Fruit fly (Drosophila melanogaster) whole organism, adult: Measurements from ENCODE around the gene Neto.

Experiments used
- CG12768 ChIP-seq: fragments of 200-800 bp; sonication (Bioruptor generic); optimal IDR thresholded peaks from 2 replicates; lab custom pipeline; 2017; ENCODE audit warnings: missing biosample characterization, missing genetic modification characterization, mild to moderate bottlenecking, moderate library complexity, missing genetic modification reagents
- CG1620 ChIP-seq: fragments of 200-800 bp; sonication (Bioruptor generic); optimal IDR thresholded peaks from 2 replicates; lab custom pipeline; 2016; ENCODE audit warnings: missing biosample characterization, missing genetic modification characterization
- CG7101 ChIP-seq: fragments of 200-800 bp; sonication (Bioruptor generic); optimal IDR thresholded peaks from 2 replicates; lab custom pipeline; 2018; ENCODE audit warnings: missing biosample characterization, mild to moderate bottlenecking, missing genetic modification characterization, moderate library complexity
- Clk ChIP-seq: fragments of 200-800 bp; sonication (Bioruptor generic); optimal IDR thresholded peaks from 2 replicates; lab custom pipeline; 2017; ENCODE audit warnings: missing biosample characterization, missing genetic modification characterization
- Mnt ChIP-seq: fragments of 200-800 bp; sonication (Bioruptor generic); optimal IDR thresholded peaks from 2 replicates; lab custom pipeline; 2016; ENCODE audit warnings: missing biosample characterization, mild to moderate bottlenecking, missing genetic modification characterization
- bab1 ChIP-seq: fragments of 200-800 bp; sonication (Bioruptor generic); optimal IDR thresholded peaks from 3 replicates; lab custom pipeline; 2019; ENCODE audit warnings: missing biosample characterization, mild to moderate bottlenecking, missing genetic modification characterization, moderate library complexity
- kay ChIP-seq: fragments of 200-800 bp; sonication (Bioruptor generic); peaks from one replicate; lab custom pipeline; 2016; ENCODE audit warnings: missing biosample characterization, missing genetic modification characterization, borderline replicate concordance
- tj ChIP-seq: fragments of 200-800 bp; sonication (Bioruptor generic); optimal IDR thresholded peaks from 3 replicates; lab custom pipeline; 2017; ENCODE audit warnings: missing biosample characterization, mild to moderate bottlenecking, missing genetic modification characterization, moderate library complexity
- toe ChIP-seq: fragments of 200-800 bp; sonication (Bioruptor generic); optimal IDR thresholded peaks from 2 replicates; lab custom pipeline; 2016; ENCODE audit warnings: missing biosample characterization, missing genetic modification characterization

Gene Neto

DNA sequence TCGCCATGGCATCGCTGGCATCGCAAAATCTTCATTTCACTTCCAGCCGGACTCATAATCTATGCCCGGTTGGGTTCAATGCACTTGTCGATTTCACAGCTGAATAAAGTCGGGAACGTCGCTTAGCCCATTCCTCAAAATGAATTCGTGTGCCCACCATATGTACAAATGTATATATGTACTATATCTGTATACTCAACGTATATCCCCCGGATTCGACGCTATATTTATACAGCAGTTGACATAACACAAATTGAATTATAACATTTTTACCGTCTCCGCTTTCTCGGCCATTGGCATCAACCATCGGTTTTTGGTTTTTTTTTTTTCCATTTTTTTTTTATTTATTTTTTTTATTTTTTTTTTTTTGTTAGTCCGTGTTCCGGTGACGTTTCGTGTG is 124.6 kb downstream of the Neto start:
- TF ChIP-seq bab1 (GFP tag; lab: Kevin White, UChicago) (no peak), kay (GFP tag; lab: Kevin White, UChicago) (peak; percentile 22), CG1620 (GFP tag; lab: Kevin White, UChicago) (peak; percentile 15), CG12768 (GFP tag; lab: Kevin White, UChicago) (no peak)

DNA sequence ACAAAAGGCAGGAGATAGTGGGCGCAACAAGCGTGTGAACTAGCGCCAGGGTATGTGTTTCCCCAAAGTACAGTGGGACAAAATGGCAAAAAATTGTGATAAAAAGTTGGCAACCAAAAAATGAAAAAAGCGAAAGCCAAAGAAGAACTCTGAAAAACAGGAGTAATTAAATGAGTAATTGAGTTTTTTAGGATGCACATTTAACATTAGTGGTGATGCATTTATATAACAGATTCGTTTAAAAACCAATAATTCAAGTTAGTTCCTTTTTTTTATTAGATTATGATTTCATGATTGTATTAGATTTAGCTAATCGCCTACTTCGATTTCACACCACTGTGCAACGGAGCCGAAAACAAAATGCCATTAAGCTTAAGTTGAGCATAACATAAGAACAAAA is 126.7 kb downstream of the Neto start:
- TF ChIP-seq Clk (GFP tag; lab: Kevin White, UChicago) = no peak
- no peak for TF ChIP-seq Mnt
- no peak for TF ChIP-seq toe (GFP tag; lab: Kevin White, UChicago)
- TF ChIP-seq CG7101 = peak; percentile 11
- peak; percentile 15 for TF ChIP-seq bab1 (GFP tag; lab: Kevin White, UChicago)
- peak; percentile 3 for TF ChIP-seq tj (GFP tag; lab: Kevin White, UChicago)
